Worm (Caenorhabditis elegans): ENCODE measurements around the gene C27D6.15.

C27D6.15 gene

DNA sequence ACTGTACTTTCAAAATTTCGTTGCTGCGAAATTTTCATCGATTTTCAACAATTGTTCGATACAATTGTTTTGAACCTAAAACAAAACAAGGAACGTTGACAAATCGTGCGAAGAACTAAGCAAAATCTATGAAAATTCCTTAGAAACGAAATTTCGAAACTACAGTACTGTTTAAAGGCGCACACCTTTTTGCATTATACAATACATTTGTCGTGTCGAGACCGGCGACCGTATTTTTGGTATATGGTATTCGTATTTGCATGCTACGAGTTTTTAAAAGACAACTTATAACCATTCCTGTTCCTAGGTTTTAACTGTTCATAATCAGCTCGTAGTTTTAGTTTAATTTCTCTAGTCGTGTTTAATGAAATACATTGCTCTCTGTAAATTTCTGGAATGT, 6.9 kb downstream of the C27D6.15 start (continued):
- no peak for TF ChIP-seq lin-26 (GFP tag; IDR thresholded peaks at IDR 0.05)
- TF ChIP-seq ceh-100 (GFP tag; IDR thresholded peaks at IDR 0.05), result 0 out of 2 replicates have a peak, but pooled peaks have one; percentile 18
- no peak for TF ChIP-seq B0019.2 (GFP tag; conservative IDR thresholded peaks at IDR 0.05)
- no peak for TF ChIP-seq sea-2 (GFP tag; IDR thresholded peaks at IDR 0.05)
- no peak for TF ChIP-seq hmg-20 (GFP tag; IDR thresholded peaks at IDR 0.05)
- TF ChIP-seq rcor-1 (GFP tag; IDR thresholded peaks at IDR 0.05), result no peak
- TF ChIP-seq C17E4.6 (GFP tag; IDR thresholded peaks at IDR 0.05), result 0 out of 2 replicates have a peak, but pooled peaks have one; percentile 31
- TF ChIP-seq rpc-1 (optimal IDR thresholded peaks at IDR 0.05), result no peak
- no peak for TF ChIP-seq rpc-1 (tag; optimal IDR thresholded peaks at IDR 0.05)
- no peak for TF ChIP-seq unc-62 (GFP tag; optimal IDR thresholded peaks at IDR 0.05)
- TF ChIP-seq die-1 (tag; optimal IDR thresholded peaks at IDR 0.05), result no peak
- TF ChIP-seq somi-1 (GFP tag; optimal IDR thresholded peaks at IDR 0.05), result no peak
- TF ChIP-seq repo-1 (tag; optimal IDR thresholded peaks at IDR 0.05), result peak; percentile 80
- no peak for TF ChIP-seq lsl-1 (GFP tag; optimal IDR thresholded peaks at IDR 0.05)
- no peak for TF ChIP-seq fkh-3 (tag; optimal IDR thresholded peaks at IDR 0.05)
- TF ChIP-seq lin-54 (GFP tag; optimal IDR thresholded peaks at IDR 0.05), result no peak
- no peak for TF ChIP-seq hrde-1 (tag; optimal IDR thresholded peaks at IDR 0.05; ENCODE audit: borderline replicate concordance)
- TF ChIP-seq unc-130 (GFP tag; optimal IDR thresholded peaks at IDR 0.05), result no peak

DNA sequence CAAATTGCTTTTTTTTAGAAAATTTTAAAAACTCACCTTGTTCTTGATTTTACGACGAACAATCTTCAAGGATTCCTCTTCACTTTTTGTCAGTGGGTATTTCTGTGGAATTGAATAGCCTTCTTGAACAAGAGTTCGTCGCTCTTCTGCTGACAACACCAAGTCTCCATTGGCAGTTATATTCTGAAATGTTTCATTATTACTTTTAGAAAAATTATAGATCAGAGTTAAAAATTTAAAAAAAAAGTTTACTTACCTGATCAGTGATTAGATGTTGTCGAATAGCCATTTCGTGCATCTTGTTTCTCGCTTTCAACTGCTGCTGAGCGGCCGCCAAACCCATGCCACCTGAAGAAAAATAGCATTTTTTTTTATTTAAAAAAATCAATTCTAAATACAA, 8.6 kb downstream of the C27D6.15 start:
- no peak for TF ChIP-seq chd-7 (tag; optimal IDR thresholded peaks at IDR 0.05)
- 0 out of 2 replicates have a peak, but pooled peaks have one; percentile 13 for TF ChIP-seq ekl-4 (GFP tag; IDR thresholded peaks at IDR 0.05)
- TF ChIP-seq rpc-1 (optimal IDR thresholded peaks at IDR 0.05), result no peak
- TF ChIP-seq rpc-1 (tag; optimal IDR thresholded peaks at IDR 0.05), result no peak
- TF ChIP-seq Y79H2A.3 (GFP tag; conservative IDR thresholded peaks at IDR 0.05), result no peak
- TF ChIP-seq nfyb-1 (GFP tag; IDR thresholded peaks at IDR 0.05), result no peak
- no peak for TF ChIP-seq ZK185.1 (tag; optimal IDR thresholded peaks at IDR 0.05; ENCODE audit: poor library complexity, severe bottlenecking)
- no peak for TF ChIP-seq snpc-1.3 (tag; optimal IDR thresholded peaks at IDR 0.05; ENCODE audit: insufficient read depth)

DNA sequence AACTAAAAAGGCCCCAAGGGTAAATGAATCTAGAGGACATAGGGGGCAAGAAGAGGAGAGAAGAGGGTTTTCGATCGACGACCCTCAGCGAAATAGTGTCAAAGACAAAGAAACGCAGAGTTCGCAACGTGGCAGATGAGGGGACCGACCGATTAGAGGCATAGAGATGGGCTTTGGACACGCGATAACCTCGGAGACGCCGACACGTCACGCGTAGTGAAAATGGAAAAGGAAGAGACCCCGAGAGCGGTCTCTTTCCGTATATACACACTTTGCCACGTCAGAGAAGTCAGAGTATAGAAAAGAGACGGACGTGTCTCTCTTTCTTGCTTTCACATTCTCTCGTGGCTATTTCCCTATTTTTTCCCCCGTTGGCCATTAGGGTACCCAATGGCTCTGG, 9.8 kb downstream of the C27D6.15 start:
- TF ChIP-seq gei-17 (GFP tag; optimal IDR thresholded peaks at IDR 0.05) (peak; percentile 28), aptf-3 (GFP tag; IDR thresholded peaks at IDR 0.05) (no peak), sea-2 (GFP tag; IDR thresholded peaks at IDR 0.05) (no peak), ccch-3 (GFP tag; optimal IDR thresholded peaks at IDR 0.05) (no peak), zim-3 (tag; optimal IDR thresholded peaks at IDR 0.05) (no peak), F22D6.2 (tag; optimal IDR thresholded peaks at IDR 0.05) (no peak), dpff-1 (tag; optimal IDR thresholded peaks at IDR 0.05) (no peak), atf-7 (tag; optimal IDR thresholded peaks at IDR 0.05) (peak; percentile 26), tlf-1 (GFP tag; optimal IDR thresholded peaks at IDR 0.05) (no peak), F55B11.4 (tag; optimal IDR thresholded peaks at IDR 0.05; ENCODE audit: borderline replicate concordance, insufficient read depth) (no peak), ztf-6 (GFP tag; IDR thresholded peaks at IDR 0.05) (no peak), ceh-27 (GFP tag; optimal IDR thresholded peaks at IDR 0.05) (peak; percentile 40), madf-3 (GFP tag; IDR thresholded peaks at IDR 0.05) (no peak), nfya-1 (tag; optimal IDR thresholded peaks at IDR 0.05; ENCODE audit: borderline replicate concordance, insufficient read depth) (no peak), ets-4 (GFP tag; optimal IDR thresholded peaks at IDR 0.05) (no peak), C17E4.6 (GFP tag; IDR thresholded peaks at IDR 0.05) (no peak), xnd-1 (tag; optimal IDR thresholded peaks at IDR 0.05) (no peak), Y53F4B.3 (GFP tag; IDR thresholded peaks at IDR 0.05) (no peak), nhr-120 (GFP tag; IDR thresholded peaks at IDR 0.05) (no peak), athp-1 (tag; optimal IDR thresholded peaks at IDR 0.05) (no peak), attf-3 (GFP tag; conservative IDR thresholded peaks at IDR 0.05) (no peak), hlh-26 (GFP tag; conservative IDR thresholded peaks at IDR 0.05) (no peak), snpc-3.4 (tag; optimal IDR thresholded peaks at IDR 0.05) (no peak), F10E7.11 (tag; optimal IDR thresholded peaks at IDR 0.05) (no peak), egrh-3 (GFP tag; IDR thresholded peaks at IDR 0.05) (no peak)
